Worm (Caenorhabditis elegans): ENCODE measurements around the gene C15F1.8.

DNA sequence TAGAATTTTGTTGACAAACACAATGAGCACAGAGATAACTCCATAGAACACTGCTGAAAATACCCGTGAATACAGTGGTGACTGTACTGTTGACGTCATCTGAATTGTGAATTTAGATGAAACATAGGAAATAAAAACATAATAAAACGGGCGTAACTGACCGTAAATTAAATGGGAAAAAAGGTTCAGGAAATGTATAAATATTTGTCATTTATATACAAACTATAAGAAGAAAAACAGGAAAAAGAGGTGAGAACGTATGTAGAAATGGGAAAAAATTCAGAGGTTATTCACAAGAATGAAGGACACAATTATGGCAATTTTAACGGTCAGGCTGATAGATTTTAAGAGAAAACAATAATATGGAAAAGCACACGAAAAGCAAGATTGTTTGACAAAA is 35.0 kb upstream of the C15F1.8 start, which contains the start of gene sqv-7:
- TF ChIP-seq snpc-4 (tag; optimal IDR thresholded peaks at IDR 0.05) (no peak), mxl-3 (GFP tag; optimal IDR thresholded peaks at IDR 0.05) (no peak), jun-1 (tag; optimal IDR thresholded peaks at IDR 0.05) (no peak), aly-2 (tag; optimal IDR thresholded peaks at IDR 0.05) (no peak), F10B5.3 (tag; optimal IDR thresholded peaks at IDR 0.05) (no peak), F44E2.7 (GFP tag; IDR thresholded peaks at IDR 0.05) (no peak)
